Fruit fly (Drosophila melanogaster) whole organism: ENCODE measurements around the gene CG3251.

Source experiments
- CG8478 ChIP-seq: fragments of >200 bp; optimal IDR thresholded peaks from 2 replicates; lab custom pipeline; 2018; ENCODE audit warnings: inconsistent platforms
- Dll ChIP-seq: fragments of >200 bp; optimal IDR thresholded peaks from 2 replicates; lab custom pipeline; 2017
- EcR ChIP-seq, 2 experiments: fragments of >200 bp; optimal IDR thresholded peaks; 2 replicates each; lab custom pipeline; 2017; ENCODE audit warnings: missing biosample characterization in 2 of 2, missing genetic modification characterization in 2 of 2, missing genetic modification reagents in 2 of 2
- psq ChIP-seq: fragments of >200 bp; optimal IDR thresholded peaks from 2 replicates; lab custom pipeline; 2017
- usp ChIP-seq: fragments of >200 bp; optimal IDR thresholded peaks from 2 replicates; lab custom pipeline; 2017; ENCODE audit warnings: missing biosample characterization, missing genetic modification characterization, mixed read lengths

DNA sequence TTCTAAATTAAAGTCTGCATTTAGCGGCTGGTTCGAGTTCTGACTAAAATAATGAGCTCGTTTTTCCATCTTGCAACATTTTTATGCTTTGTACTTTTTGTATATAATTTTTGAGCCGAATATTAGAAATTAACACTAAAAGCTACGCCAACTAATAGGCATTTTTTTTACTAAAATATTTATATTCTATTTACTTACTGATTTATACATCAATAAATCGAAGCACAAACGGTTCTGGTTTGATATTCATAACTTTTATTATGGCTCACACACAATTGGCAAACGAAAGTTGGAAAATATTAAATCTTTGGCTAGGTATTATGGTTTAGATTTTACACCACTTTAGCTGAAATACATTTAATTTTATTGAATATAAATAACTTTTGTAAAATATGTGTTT is 43.9 kb upstream of the CG3251 start, which contains the start of gene CG15631:
- TF ChIP-seq EcR (GFP tag; optimal IDR thresholded peaks at IDR 0.05; lab: Kevin White, UChicago) (no peak), usp (GFP tag; lab: Kevin White, UChicago) (no peak), CG8478 (no peak), psq (lab: Kevin White, UChicago) (no peak), Dll (no peak)
